Comparison of ENCODE assay signal across 6 worm cellular contexts in the genomic region with DNA sequence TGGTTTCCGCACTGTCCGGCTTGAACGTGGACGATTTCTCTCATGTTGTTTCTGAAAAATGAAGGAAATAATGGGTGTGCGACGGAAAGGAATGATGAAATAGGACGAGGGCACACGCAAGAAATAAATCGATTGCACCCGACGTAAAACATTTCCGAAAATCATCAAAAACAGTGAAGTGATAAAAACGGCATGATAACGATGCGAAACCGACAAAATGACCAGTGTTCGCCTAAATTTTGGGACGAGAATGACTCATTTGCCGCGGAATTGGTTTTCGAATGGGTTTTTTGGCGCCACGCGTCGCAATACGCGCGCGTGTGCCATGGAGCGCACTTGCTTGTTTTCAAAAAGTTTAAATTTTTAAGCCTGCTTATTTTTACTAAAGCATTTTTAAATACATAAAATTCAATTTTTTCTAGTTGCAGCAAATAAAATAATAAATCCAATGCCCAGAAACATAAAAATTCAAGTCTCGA.
TF ChIP-seq lines count a peak whose summit lies in the region.

Gene tbb-1, minus strand, starts transcription at position 51 of the 479 bp plus-strand sequence.
Gene rib-2, plus strand, starts transcription at position 429 of the 479 bp plus-strand sequence.

TF ChIP-seq in whole organism, L1 larva, 84 proteins besides CTCF, POLR2A, EP300 and RAD21 (continued from another document and continues in another):
- TF ChIP-seq ceh-90 (tag; optimal IDR thresholded peaks at IDR 0.05; lab: Kevin White, UChicago) (no peak), fkh-10 (GFP tag; optimal IDR thresholded peaks at IDR 0.05; lab: Kevin White, UChicago) (peak; percentile 7), nhr-20 (tag; optimal IDR thresholded peaks at IDR 0.05; lab: Kevin White, UChicago) (peak; percentile 47), lin-35 (GFP tag; optimal IDR thresholded peaks at IDR 0.05; lab: Kevin White, UChicago) (peak; percentile 90 to 94), snpc-4 (tag; optimal IDR thresholded peaks at IDR 0.05; lab: Kevin White, UChicago) (peak; percentile 65), lin-14 (GFP tag; optimal IDR thresholded peaks at IDR 0.05; lab: Kevin White, UChicago) (peak; percentile 85), tbx-2 (tag; optimal IDR thresholded peaks at IDR 0.05; lab: Kevin White, UChicago) (peak; percentile 48), sox-4 (tag; optimal IDR thresholded peaks at IDR 0.05; lab: Kevin White, UChicago) (no peak), mdl-1 (tag; optimal IDR thresholded peaks at IDR 0.05; lab: Kevin White, UChicago) (peak in 1 of 2 experiments; percentile 65), nhr-77 (tag; optimal IDR thresholded peaks at IDR 0.05; lab: Kevin White, UChicago) (peak; percentile 63), nhr-71 (tag; optimal IDR thresholded peaks at IDR 0.05; lab: Kevin White, UChicago) (peak; percentile 73), rnt-1 (tag; optimal IDR thresholded peaks at IDR 0.05; lab: Kevin White, UChicago) (peak; percentile 54), nhr-19 (GFP tag; conservative IDR thresholded peaks at IDR 0.05; lab: Robert Waterston, UW) (no peak), hlh-17 (GFP tag; optimal IDR thresholded peaks at IDR 0.05; lab: Kevin White, UChicago; ENCODE audit: borderline replicate concordance) (no peak), nhr-85 (tag; lab: Kevin White, UChicago) (peak; percentile 79), elt-2 (tag; optimal IDR thresholded peaks at IDR 0.05; lab: Kevin White, UChicago) (peak; percentile 66), lin-15B (tag; optimal IDR thresholded peaks at IDR 0.05; lab: Kevin White, UChicago) (peak; percentile 90), ceh-88 (GFP tag; IDR thresholded peaks at IDR 0.05; lab: Robert Waterston, UW) (no peak; the same call in 1 of the 2 replicates), fos-1 (tag; optimal IDR thresholded peaks at IDR 0.05; lab: Kevin White, UChicago) (peak; percentile 85), fkh-8 (tag; optimal IDR thresholded peaks at IDR 0.05; lab: Kevin White, UChicago) (peak; percentile 49)

TF ChIP-seq in whole organism, L2 larva, 48 proteins besides CTCF, POLR2A, EP300 and RAD21 (continued from another document):
- TF ChIP-seq sma-3 (GFP tag; optimal IDR thresholded peaks at IDR 0.05; lab: Kevin White, UChicago) = peak; percentile 90
- peak; percentile 82 for TF ChIP-seq gmeb-1 (tag; optimal IDR thresholded peaks at IDR 0.05; lab: Kevin White, UChicago)
- TF ChIP-seq lsy-2 (tag; optimal IDR thresholded peaks at IDR 0.05; lab: Kevin White, UChicago) = peak in 1 of 2 experiments; percentile 82
- TF ChIP-seq sma-9 (GFP tag; optimal IDR thresholded peaks at IDR 0.05; lab: Kevin White, UChicago) = peak; percentile 65
- TF ChIP-seq sma-9 (tag; optimal IDR thresholded peaks at IDR 0.05; lab: Kevin White, UChicago) = no peak
- TF ChIP-seq nhr-129 (tag; optimal IDR thresholded peaks at IDR 0.05; lab: Kevin White, UChicago) = peak; percentile 59
- TF ChIP-seq mdl-1 (tag; optimal IDR thresholded peaks at IDR 0.05; lab: Kevin White, UChicago) = peak in 1 of 2 experiments; percentile 72
- peak; percentile 90 for TF ChIP-seq C34F6.9 (tag; optimal IDR thresholded peaks at IDR 0.05; lab: Kevin White, UChicago)
- peak; percentile 17 for TF ChIP-seq egl-27 (tag; optimal IDR thresholded peaks at IDR 0.05; lab: Kevin White, UChicago)
- peak; percentile 83 for TF ChIP-seq unc-55 (GFP tag; optimal IDR thresholded peaks at IDR 0.05; lab: Kevin White, UChicago)
- TF ChIP-seq mbf-1 (tag; optimal IDR thresholded peaks at IDR 0.05; lab: Kevin White, UChicago) = no peak
- TF ChIP-seq alr-1 (tag; optimal IDR thresholded peaks at IDR 0.05; lab: Kevin White, UChicago) = no peak
- peak; percentile 54 for TF ChIP-seq skn-1 (tag; optimal IDR thresholded peaks at IDR 0.05; lab: Kevin White, UChicago)
- peak; percentile 80 for TF ChIP-seq lin-13 (GFP tag; optimal IDR thresholded peaks at IDR 0.05; lab: Kevin White, UChicago)
- TF ChIP-seq F13H6.1 (tag; optimal IDR thresholded peaks at IDR 0.05; lab: Kevin White, UChicago) = peak; percentile 79
- peak; percentile 34 for TF ChIP-seq zag-1 (tag; optimal IDR thresholded peaks at IDR 0.05; lab: Kevin White, UChicago)
- TF ChIP-seq blmp-1 (tag; optimal IDR thresholded peaks at IDR 0.05; lab: Kevin White, UChicago; ENCODE audit: insufficient read depth) = peak; percentile 45
- peak; percentile 54 for TF ChIP-seq sem-4 (tag; optimal IDR thresholded peaks at IDR 0.05; lab: Kevin White, UChicago)
- no peak for TF ChIP-seq dmd-4 (tag; optimal IDR thresholded peaks at IDR 0.05; lab: Kevin White, UChicago)
- TF ChIP-seq fos-1 (tag; optimal IDR thresholded peaks at IDR 0.05; lab: Kevin White, UChicago) = peak; percentile 100
- peak; percentile 20 for TF ChIP-seq snpc-4 (tag; optimal IDR thresholded peaks at IDR 0.05; lab: Kevin White, UChicago)

TF ChIP-seq in whole organism, L3 larva, 47 proteins besides CTCF, POLR2A, EP300 and RAD21 (continued from another document and continues in another):
- TF ChIP-seq fkh-2 (tag; optimal IDR thresholded peaks at IDR 0.05; lab: Kevin White, UChicago) (no peak), nhr-77 (tag; optimal IDR thresholded peaks at IDR 0.05; lab: Kevin White, UChicago) (no peak), snpc-4 (tag; optimal IDR thresholded peaks at IDR 0.05; lab: Kevin White, UChicago) (peak; percentile 84), hmg-11 (tag; optimal IDR thresholded peaks at IDR 0.05; lab: Kevin White, UChicago) (peak; percentile 77), ceh-9 (tag; optimal IDR thresholded peaks at IDR 0.05; lab: Kevin White, UChicago) (no peak), daf-12 (tag; optimal IDR thresholded peaks at IDR 0.05; lab: Kevin White, UChicago) (no peak), pha-4 (tag; optimal IDR thresholded peaks at IDR 0.05; lab: Kevin White, UChicago) (peak; percentile 86), nhr-11 (tag; optimal IDR thresholded peaks at IDR 0.05; lab: Kevin White, UChicago) (no peak), nhr-76 (tag; optimal IDR thresholded peaks at IDR 0.05; lab: Kevin White, UChicago) (no peak), egl-5 (tag; optimal IDR thresholded peaks at IDR 0.05; lab: Kevin White, UChicago) (peak; percentile 100), ceh-16 (tag; optimal IDR thresholded peaks at IDR 0.05; lab: Kevin White, UChicago) (no peak), mdl-1 (tag; optimal IDR thresholded peaks at IDR 0.05; lab: Kevin White, UChicago) (no peak), nhr-23 (tag; optimal IDR thresholded peaks at IDR 0.05; lab: Kevin White, UChicago) (peak; percentile 83), fkh-10 (GFP tag; optimal IDR thresholded peaks at IDR 0.05; lab: Kevin White, UChicago) (no peak), unc-39 (tag; optimal IDR thresholded peaks at IDR 0.05; lab: Kevin White, UChicago) (no peak), nfya-1 (tag; optimal IDR thresholded peaks at IDR 0.05; lab: Kevin White, UChicago; ENCODE audit: insufficient read depth) (peak; percentile 85), ZK546.5 (tag; optimal IDR thresholded peaks at IDR 0.05; lab: Kevin White, UChicago) (no peak), egl-27 (tag; optimal IDR thresholded peaks at IDR 0.05; lab: Kevin White, UChicago) (peak; percentile 38), R02D3.7 (tag; optimal IDR thresholded peaks at IDR 0.05; lab: Kevin White, UChicago) (peak; percentile 20), elt-2 (tag; optimal IDR thresholded peaks at IDR 0.05; lab: Kevin White, UChicago) (peak; percentile 97), pqm-1 (tag; optimal IDR thresholded peaks at IDR 0.05; lab: Kevin White, UChicago) (peak; percentile 88), lsy-12 (tag; optimal IDR thresholded peaks at IDR 0.05; lab: Kevin White, UChicago) (peak; percentile 23), ama-1 (optimal IDR thresholded peaks at IDR 0.05; lab: Kevin White, UChicago) (peak; percentile 38)

TF ChIP-seq in whole organism, L4 larva, 104 proteins besides CTCF, POLR2A, EP300 and RAD21 (continued from another document and continues in another):
- TF ChIP-seq ces-1 (GFP tag; optimal IDR thresholded peaks at IDR 0.05; lab: Kevin White, UChicago) (no peak), attf-4 (tag; optimal IDR thresholded peaks at IDR 0.05; lab: Kevin White, UChicago) (no peak), ceh-28 (tag; optimal IDR thresholded peaks at IDR 0.05; lab: Kevin White, UChicago) (no peak), madf-9 (GFP tag; conservative IDR thresholded peaks at IDR 0.05; lab: Robert Waterston, UW) (peak; percentile 83; the same call in 1 of the 2 replicates), ama-1 (optimal IDR thresholded peaks at IDR 0.05; lab: Kevin White, UChicago) (no peak), zfp-3 (GFP tag; conservative IDR thresholded peaks at IDR 0.05; lab: Robert Waterston, UW) (peak; percentile 69), php-3 (GFP tag; IDR thresholded peaks at IDR 0.05; lab: Robert Waterston, UW) (peak; percentile 99), fos-1 (tag; optimal IDR thresholded peaks at IDR 0.05; lab: Kevin White, UChicago) (peak; percentile 38), nhr-10 (tag; optimal IDR thresholded peaks at IDR 0.05; lab: Kevin White, UChicago) (peak; percentile 68), zag-1 (tag; optimal IDR thresholded peaks at IDR 0.05; lab: Kevin White, UChicago) (no peak), D1046.2 (GFP tag; IDR thresholded peaks at IDR 0.05; lab: Robert Waterston, UW) (0 out of 2 replicates have a peak, but pooled peaks have one; percentile 45), snpc-4 (tag; optimal IDR thresholded peaks at IDR 0.05; lab: Kevin White, UChicago) (no peak), pha-4 (GFP tag; IDR thresholded peaks at IDR 0.05; lab: Robert Waterston, UW) (peak; percentile 76), pha-4 (tag; optimal IDR thresholded peaks at IDR 0.05; lab: Kevin White, UChicago) (no peak), F49E8.2 (tag; optimal IDR thresholded peaks at IDR 0.05; lab: Kevin White, UChicago; ENCODE audit: borderline replicate concordance) (peak; percentile 89), ceh-82 (tag; optimal IDR thresholded peaks at IDR 0.05; lab: Kevin White, UChicago) (no peak), spr-1 (tag; optimal IDR thresholded peaks at IDR 0.05; lab: Kevin White, UChicago) (peak; percentile 18), lim-7 (GFP tag; IDR thresholded peaks at IDR 0.05; lab: Robert Waterston, UW) (no peak), ztf-7 (tag; optimal IDR thresholded peaks at IDR 0.05; lab: Kevin White, UChicago) (no peak), Y75B8A.6 (GFP tag; IDR thresholded peaks at IDR 0.05; lab: Robert Waterston, UW) (no peak), dmd-6 (GFP tag; IDR thresholded peaks at IDR 0.05; lab: Robert Waterston, UW) (peak; percentile 94), cey-2 (tag; optimal IDR thresholded peaks at IDR 0.05; lab: Kevin White, UChicago; ENCODE audit: borderline replicate concordance, insufficient read depth) (no peak), nhr-76 (tag; optimal IDR thresholded peaks at IDR 0.05; lab: Kevin White, UChicago) (no peak)

TF ChIP-seq in whole organism, mixed stage, embryonic, 35 proteins besides CTCF, POLR2A, EP300 and RAD21 (continued from another document):
- TF ChIP-seq nhr-237 (tag; optimal IDR thresholded peaks at IDR 0.05; lab: Kevin White, UChicago) (peak; percentile 76), M03D4.4 (tag; optimal IDR thresholded peaks at IDR 0.05; lab: Kevin White, UChicago) (no peak), unc-120 (tag; optimal IDR thresholded peaks at IDR 0.05; lab: Kevin White, UChicago; ENCODE audit: poor library complexity, severe bottlenecking) (no peak), nhr-76 (tag; optimal IDR thresholded peaks at IDR 0.05; lab: Kevin White, UChicago) (no peak), ces-1 (GFP tag; optimal IDR thresholded peaks at IDR 0.05; lab: Kevin White, UChicago) (peak; percentile 17), cnd-1 (tag; optimal IDR thresholded peaks at IDR 0.05; lab: Kevin White, UChicago) (no peak), elt-3 (tag; optimal IDR thresholded peaks at IDR 0.05; lab: Kevin White, UChicago) (no peak), nhr-28 (tag; optimal IDR thresholded peaks at IDR 0.05; lab: Kevin White, UChicago) (no peak), hlh-1 (tag; optimal IDR thresholded peaks at IDR 0.05; lab: Kevin White, UChicago) (peak; percentile 17), pha-4 (tag; optimal IDR thresholded peaks at IDR 0.05; lab: Kevin White, UChicago) (peak; percentile 18), nhr-2 (tag; optimal IDR thresholded peaks at IDR 0.05; lab: Kevin White, UChicago) (no peak), elt-1 (tag; optimal IDR thresholded peaks at IDR 0.05; lab: Kevin White, UChicago; ENCODE audit: borderline replicate concordance, insufficient read depth) (no peak), sptf-1 (tag; optimal IDR thresholded peaks at IDR 0.05; lab: Kevin White, UChicago) (no peak), blmp-1 (tag; optimal IDR thresholded peaks at IDR 0.05; lab: Kevin White, UChicago) (no peak), sem-2 (GFP tag; optimal IDR thresholded peaks at IDR 0.05; lab: Kevin White, UChicago) (no peak)

TF ChIP-seq in whole organism, young adult, 124 proteins besides CTCF, POLR2A, EP300 and RAD21 (continued from another document and continues in another):
- TF ChIP-seq attf-3 (GFP tag; conservative IDR thresholded peaks at IDR 0.05; lab: Robert Waterston, UW) = peak; percentile 59
- TF ChIP-seq F33H1.4 (GFP tag; IDR thresholded peaks at IDR 0.05; lab: Robert Waterston, UW) = peak; percentile 91
- TF ChIP-seq efl-1 (GFP tag; optimal IDR thresholded peaks at IDR 0.05; lab: Kevin White, UChicago) = peak; percentile 100
- no peak for TF ChIP-seq bed-1 (GFP tag; IDR thresholded peaks at IDR 0.05; lab: Robert Waterston, UW)
- peak; percentile 100 for TF ChIP-seq madf-6 (GFP tag; IDR thresholded peaks at IDR 0.05; lab: Robert Waterston, UW)
- peak; percentile 98 for TF ChIP-seq Y53G8AR.9 (GFP tag; conservative IDR thresholded peaks at IDR 0.05; lab: Robert Waterston, UW)
- peak; percentile 86 for TF ChIP-seq ztf-18 (tag; optimal IDR thresholded peaks at IDR 0.05; lab: Kevin White, UChicago)
- TF ChIP-seq pha-4 (tag; optimal IDR thresholded peaks at IDR 0.05; lab: Kevin White, UChicago) = peak; percentile 41
- TF ChIP-seq ztf-25 (GFP tag; IDR thresholded peaks at IDR 0.05; lab: Robert Waterston, UW) = peak; percentile 91
- TF ChIP-seq madf-3 (GFP tag; IDR thresholded peaks at IDR 0.05; lab: Robert Waterston, UW) = peak; percentile 97
- no peak for TF ChIP-seq T26A5.8 (tag; optimal IDR thresholded peaks at IDR 0.05; lab: Kevin White, UChicago)
- peak; percentile 99 for TF ChIP-seq xnd-1 (tag; optimal IDR thresholded peaks at IDR 0.05; lab: Kevin White, UChicago)
- TF ChIP-seq cebp-2 (GFP tag; IDR thresholded peaks at IDR 0.05; lab: Robert Waterston, UW) = no peak
- TF ChIP-seq aptf-3 (GFP tag; IDR thresholded peaks at IDR 0.05; lab: Robert Waterston, UW) = peak; percentile 87; the same call in 1 of the 2 replicates
- no peak for TF ChIP-seq hlh-12 (tag; optimal IDR thresholded peaks at IDR 0.05; lab: Kevin White, UChicago)
- TF ChIP-seq rec-8 (tag; optimal IDR thresholded peaks at IDR 0.05; lab: Kevin White, UChicago) = no peak
- no peak for TF ChIP-seq F57A8.1 (GFP tag; optimal IDR thresholded peaks at IDR 0.05; lab: Kevin White, UChicago)
- TF ChIP-seq ceh-40 (GFP tag; IDR thresholded peaks at IDR 0.05; lab: Robert Waterston, UW) = no peak
- peak; percentile 97 for TF ChIP-seq let-607 (tag; optimal IDR thresholded peaks at IDR 0.05; lab: Kevin White, UChicago)
- TF ChIP-seq tlf-1 (GFP tag; optimal IDR thresholded peaks at IDR 0.05; lab: Kevin White, UChicago) = peak; percentile 99
- TF ChIP-seq repo-1 (tag; optimal IDR thresholded peaks at IDR 0.05; lab: Kevin White, UChicago) = no peak
- TF ChIP-seq tbp1 (GFP tag; optimal IDR thresholded peaks at IDR 0.05; lab: Kevin White, UChicago) = peak; percentile 76
- peak; percentile 77 for TF ChIP-seq snpc-1.1 (tag; optimal IDR thresholded peaks at IDR 0.05; lab: Kevin White, UChicago; ENCODE audit: insufficient read depth)
- no peak for TF ChIP-seq akir-1 (GFP tag; optimal IDR thresholded peaks at IDR 0.05; lab: Kevin White, UChicago)
- peak; percentile 36 for TF ChIP-seq snpc-4 (GFP tag; optimal IDR thresholded peaks at IDR 0.05; lab: Kevin White, UChicago)
- TF ChIP-seq snpc-4 (tag; optimal IDR thresholded peaks at IDR 0.05; lab: Kevin White, UChicago) = peak; percentile 62 to 86 (median 79)
- peak; percentile 68; the same call in 1 of the 2 replicates for TF ChIP-seq ztf-6 (GFP tag; IDR thresholded peaks at IDR 0.05; lab: Robert Waterston, UW)
- TF ChIP-seq ceh-100 (GFP tag; IDR thresholded peaks at IDR 0.05; lab: Robert Waterston, UW) = peak; percentile 87
- TF ChIP-seq snpc-1.3 (tag; optimal IDR thresholded peaks at IDR 0.05; lab: Kevin White, UChicago; ENCODE audit: insufficient read depth) = peak; percentile 68
- peak; percentile 76 for TF ChIP-seq bed-2 (GFP tag; IDR thresholded peaks at IDR 0.05; lab: Robert Waterston, UW)
- TF ChIP-seq K11D2.4 (GFP tag; IDR thresholded peaks at IDR 0.05; lab: Robert Waterston, UW) = peak; percentile 72
- no peak for TF ChIP-seq hlh-26 (GFP tag; conservative IDR thresholded peaks at IDR 0.05; lab: Robert Waterston, UW)
- TF ChIP-seq pbrm-1 (GFP tag; IDR thresholded peaks at IDR 0.05; lab: Robert Waterston, UW) = peak; percentile 96
- TF ChIP-seq nfya-2 (GFP tag; IDR thresholded peaks at IDR 0.05; lab: Robert Waterston, UW) = peak; percentile 56; the same call in 1 of the 2 replicates
- TF ChIP-seq die-1 (tag; optimal IDR thresholded peaks at IDR 0.05; lab: Kevin White, UChicago) = peak; percentile 38
